Worm (Caenorhabditis elegans) whole organism, L3 larva: ENCODE data around the gene T22H9.1.

Source experiments
- aly-2 ChIP-seq: fragments of 150-350 bp; optimal IDR thresholded peaks from 2 replicates; lab custom pipeline; 2014; ENCODE audit warnings: missing biosample characterization, missing genetic modification characterization
- ama-1 ChIP-seq: fragments of 150-350 bp; optimal IDR thresholded peaks from 2 replicates; lab custom pipeline; 2018
- ceh-16 ChIP-seq: sonication (generic microtip); optimal IDR thresholded peaks from 2 replicates; lab custom pipeline; 2017; ENCODE audit warnings: missing biosample characterization, missing genetic modification characterization
- ceh-28 ChIP-seq: fragments of 150-350 bp; optimal IDR thresholded peaks from 2 replicates; lab custom pipeline; 2014; ENCODE audit warnings: missing biosample characterization, missing genetic modification reagents, missing genetic modification characterization
- ceh-9 ChIP-seq: sonication (generic microtip); optimal IDR thresholded peaks from 2 replicates; lab custom pipeline; 2018; ENCODE audit warnings: missing biosample characterization, missing genetic modification characterization
- daf-12 ChIP-seq: fragments of 150-350 bp; optimal IDR thresholded peaks from 2 replicates; lab custom pipeline; 2014; ENCODE audit warnings: missing biosample characterization, missing genetic modification reagents, missing genetic modification characterization
- egl-27 ChIP-seq: sonication (generic microtip); optimal IDR thresholded peaks from 4 replicates; lab custom pipeline; 2017; ENCODE audit warnings: missing biosample characterization, missing genetic modification reagents, missing genetic modification characterization
- elt-2 ChIP-seq: sonication (generic microtip); optimal IDR thresholded peaks from 2 replicates; lab custom pipeline; 2016; ENCODE audit warnings: missing genetic modification reagents, mild to moderate bottlenecking, missing genetic modification characterization, missing compliant biosample characterization
- elt-3 ChIP-seq, 3 experiments: fragments of 150-350 bp in 1 of 3; sonication (generic microtip) in 2 of 3; optimal IDR thresholded peaks; 2 replicates in 2 of 3; 4 replicates in 1 of 3; lab custom pipeline; 2014 to 2017; ENCODE audit warnings: missing biosample characterization in 3 of 3, missing genetic modification characterization in 3 of 3
- eor-1 ChIP-seq, 2 experiments: fragments of 150-350 bp; optimal IDR thresholded peaks; 2 replicates each; lab custom pipeline; 2014 to 2018; ENCODE audit warnings: missing biosample characterization in 2 of 2, missing genetic modification characterization in 2 of 2
- fkh-10 ChIP-seq: sonication (generic microtip); optimal IDR thresholded peaks from 2 replicates; lab custom pipeline; 2017; ENCODE audit warnings: missing biosample characterization, missing genetic modification reagents, missing genetic modification characterization
- fkh-2 ChIP-seq: fragments of 150-350 bp; optimal IDR thresholded peaks from 2 replicates; lab custom pipeline; 2014; ENCODE audit warnings: missing biosample characterization, missing genetic modification reagents, missing genetic modification characterization
- fos-1 ChIP-seq: fragments of 150-350 bp; optimal IDR thresholded peaks from 2 replicates; lab custom pipeline; 2014; ENCODE audit warnings: missing biosample characterization, missing genetic modification characterization
- hmg-11 ChIP-seq: sonication (generic microtip); optimal IDR thresholded peaks from 2 replicates; lab custom pipeline; 2016; ENCODE audit warnings: missing genetic modification characterization, missing compliant biosample characterization
- jun-1 ChIP-seq: fragments of 150-350 bp; optimal IDR thresholded peaks from 2 replicates; lab custom pipeline; 2014; ENCODE audit warnings: missing biosample characterization, missing genetic modification reagents, missing genetic modification characterization
- lin-15B ChIP-seq: fragments of 150-350 bp; optimal IDR thresholded peaks from 2 replicates; lab custom pipeline; 2014; ENCODE audit warnings: missing biosample characterization, missing genetic modification characterization
- lin-39 ChIP-seq: fragments of 150-350 bp; optimal IDR thresholded peaks from 2 replicates; lab custom pipeline; 2018; ENCODE audit warnings: missing biosample characterization, missing genetic modification reagents, missing genetic modification characterization
- lsy-12 ChIP-seq: sonication (generic microtip); optimal IDR thresholded peaks from 2 replicates; lab custom pipeline; 2016; ENCODE audit warnings: mild to moderate bottlenecking, missing genetic modification characterization, missing compliant biosample characterization
- nfya-1 ChIP-seq: sonication (generic microtip); optimal IDR thresholded peaks from 2 replicates; lab custom pipeline; 2017; ENCODE audit warnings: missing genetic modification characterization, mild to moderate bottlenecking, missing compliant biosample characterization, antibody characterized with exemption, moderate library complexity; ENCODE audit not compliant: insufficient read depth
- nhr-11 ChIP-seq: fragments of 150-350 bp; optimal IDR thresholded peaks from 2 replicates; lab custom pipeline; 2014; ENCODE audit warnings: missing biosample characterization, missing genetic modification characterization
- nhr-23 ChIP-seq: fragments of 150-350 bp; optimal IDR thresholded peaks from 2 replicates; lab custom pipeline; 2014; ENCODE audit warnings: missing biosample characterization, missing genetic modification reagents, missing genetic modification characterization
- nhr-237 ChIP-seq: fragments of 150-350 bp; optimal IDR thresholded peaks from 2 replicates; lab custom pipeline; 2014; ENCODE audit warnings: missing biosample characterization, missing genetic modification characterization
- nhr-25 ChIP-seq: sonication (generic microtip); optimal IDR thresholded peaks from 2 replicates; lab custom pipeline; 2017; ENCODE audit warnings: missing biosample characterization, missing genetic modification characterization
- nhr-28 ChIP-seq: fragments of 150-350 bp; optimal IDR thresholded peaks from 2 replicates; lab custom pipeline; 2014; ENCODE audit warnings: missing biosample characterization, missing genetic modification characterization
- nhr-67 ChIP-seq: fragments of 150-350 bp; optimal IDR thresholded peaks from 2 replicates; lab custom pipeline; 2014; ENCODE audit warnings: missing biosample characterization, missing genetic modification characterization
- nhr-77 ChIP-seq: fragments of 150-350 bp; optimal IDR thresholded peaks from 2 replicates; lab custom pipeline; 2014; ENCODE audit warnings: missing biosample characterization, missing genetic modification characterization
- pha-4 ChIP-seq: fragments of 150-350 bp; optimal IDR thresholded peaks from 2 replicates; lab custom pipeline; 2014; ENCODE audit warnings: missing biosample characterization, missing genetic modification reagents, missing genetic modification characterization
- pqm-1 ChIP-seq: fragments of 150-350 bp; optimal IDR thresholded peaks from 2 replicates; lab custom pipeline; 2017; ENCODE audit warnings: missing biosample characterization, missing genetic modification characterization, inconsistent platforms
- sea-2 ChIP-seq: fragments of 150-350 bp; sonication (generic microtip); optimal IDR thresholded peaks from 4 replicates; lab custom pipeline; 2014; ENCODE audit warnings: missing biosample characterization, missing genetic modification reagents, missing genetic modification characterization
- skn-1 ChIP-seq: fragments of 150-350 bp; optimal IDR thresholded peaks from 2 replicates; lab custom pipeline; 2014; ENCODE audit warnings: missing biosample characterization, missing genetic modification characterization
- zag-1 ChIP-seq: fragments of 150-350 bp; optimal IDR thresholded peaks from 2 replicates; lab custom pipeline; 2014; ENCODE audit warnings: missing biosample characterization, missing genetic modification characterization
- ztf-11 ChIP-seq: fragments of 150-350 bp; optimal IDR thresholded peaks from 2 replicates; lab custom pipeline; 2014; ENCODE audit warnings: missing biosample characterization, missing genetic modification characterization

Gene T22H9.1

ce11 chrV:359466-359865 lies at the start of gene T22H9.1:
Gene T22H9.1 (plus strand): TSS chrV:359766.
- TF ChIP-seq egl-27 (tag; lab: Kevin White, UChicago) (no peak), ama-1 (peak; percentile 1)

- TF ChIP-seq pha-4 (tag; lab: Kevin White, UChicago) (peak; percentile 3), nfya-1 (tag; lab: Kevin White, UChicago) (peak; percentile 25), elt-2 (peak; percentile 2), ceh-28 (tag; lab: Kevin White, UChicago) (no peak), hmg-11 (peak; percentile 59)
These were observed 48.0 kb upstream of the T22H9.1 start, which contains the start of gene phf-10 for ce11 chrV:311485-312090. Gene phf-10 (minus strand): TSS chrV:311565.

- TF ChIP-seq zag-1 (tag; lab: Kevin White, UChicago) (no peak), nhr-28 (tag; lab: Kevin White, UChicago) (no peak), lsy-12 (tag; lab: Kevin White, UChicago) (no peak), nhr-237 (tag; lab: Kevin White, UChicago) (no peak), daf-12 (tag; lab: Kevin White, UChicago) (no peak), pha-4 (tag; lab: Kevin White, UChicago) (no peak), fkh-2 (no peak), ceh-16 (tag; lab: Kevin White, UChicago) (no peak), elt-3 (tag; optimal IDR thresholded peaks at IDR 0.05; lab: Kevin White, UChicago) (no peak), ztf-11 (tag; lab: Kevin White, UChicago) (no peak), lin-15B (tag; lab: Kevin White, UChicago) (no peak)
These were observed 47.1 kb upstream of the T22H9.1 start, which contains the start of gene nhr-15 for ce11 chrV:312421-312820. Gene nhr-15 (plus strand): TSS chrV:312721.

- TF ChIP-seq nfya-1 (tag; lab: Kevin White, UChicago): no peak
- TF ChIP-seq aly-2: no peak
- TF ChIP-seq nhr-67 (tag; lab: Kevin White, UChicago): no peak
These were observed 39.6 kb upstream of the T22H9.1 start for ce11 chrV:320009-320408.

ce11 chrV:330625-331024 lies 28.9 kb upstream of the T22H9.1 start, which contains the start of gene abt-4:
Gene abt-4 (minus strand): TSS chrV:330725.
- TF ChIP-seq elt-2 (no peak), daf-12 (tag; lab: Kevin White, UChicago) (no peak), jun-1 (tag; lab: Kevin White, UChicago) (no peak), lin-15B (tag; lab: Kevin White, UChicago) (no peak)

- TF ChIP-seq nhr-23: no peak
- TF ChIP-seq fos-1 (tag; lab: Kevin White, UChicago): no peak
- no peak for TF ChIP-seq elt-3 (tag; optimal IDR thresholded peaks at IDR 0.05; lab: Kevin White, UChicago)
- TF ChIP-seq ceh-9 (tag; lab: Kevin White, UChicago): no peak
- TF ChIP-seq elt-2: peak; percentile 28
- TF ChIP-seq nfya-1 (tag; lab: Kevin White, UChicago): no peak
- no peak for TF ChIP-seq nhr-237 (tag; lab: Kevin White, UChicago)
- TF ChIP-seq nhr-67 (tag; lab: Kevin White, UChicago): no peak
- TF ChIP-seq lin-39 (tag; lab: Kevin White, UChicago): no peak
- no peak for TF ChIP-seq nhr-25 (tag; lab: Kevin White, UChicago)
- TF ChIP-seq nhr-77 (tag; lab: Kevin White, UChicago): no peak
- peak; percentile 57 for TF ChIP-seq pqm-1 (tag; lab: Kevin White, UChicago)
- TF ChIP-seq skn-1 (tag; lab: Kevin White, UChicago): no peak
- TF ChIP-seq hmg-11: no peak
These were observed 28.3 kb upstream of the T22H9.1 start for ce11 chrV:331245-331644.

- TF ChIP-seq pqm-1 (tag; lab: Kevin White, UChicago): peak; percentile 84
- no peak for TF ChIP-seq nhr-77 (tag; lab: Kevin White, UChicago)
- no peak for TF ChIP-seq eor-1 (tag; optimal IDR thresholded peaks at IDR 0.05; lab: Kevin White, UChicago)
- no peak for TF ChIP-seq ceh-28 (tag; lab: Kevin White, UChicago)
- peak; percentile 21 for TF ChIP-seq jun-1 (tag; lab: Kevin White, UChicago)
- peak; percentile 58 for TF ChIP-seq pha-4 (tag; lab: Kevin White, UChicago)
- no peak for TF ChIP-seq lsy-12 (tag; lab: Kevin White, UChicago)
- TF ChIP-seq sea-2 (GFP tag; lab: Kevin White, UChicago): no peak
- peak; percentile 93 for TF ChIP-seq elt-2
- no peak for TF ChIP-seq nhr-237 (tag; lab: Kevin White, UChicago)
- no peak for TF ChIP-seq fkh-10 (GFP tag; lab: Kevin White, UChicago)
- no peak for TF ChIP-seq nhr-11 (tag; lab: Kevin White, UChicago)
- TF ChIP-seq ztf-11 (tag; lab: Kevin White, UChicago): no peak
- TF ChIP-seq, all 47 proteins: peak for 4
These were observed 27.0 kb upstream of the T22H9.1 start for ce11 chrV:332585-332984.
